Fruit fly (Drosophila melanogaster) whole organism: Measurements from ENCODE around the gene Cyp9f2.

Experiments
- CG8478 ChIP-seq: fragments of >200 bp; optimal IDR thresholded peaks from 2 replicates; lab custom pipeline; 2018; ENCODE audit warnings: inconsistent platforms
- Dll ChIP-seq: fragments of >200 bp; optimal IDR thresholded peaks from 2 replicates; lab custom pipeline; 2017
- EcR ChIP-seq, 2 experiments: fragments of >200 bp; optimal IDR thresholded peaks; 2 replicates each; lab custom pipeline; 2017; ENCODE audit warnings: missing biosample characterization in 2 of 2, missing genetic modification characterization in 2 of 2, missing genetic modification reagents in 2 of 2
- pan ChIP-seq: fragments of >200 bp; optimal IDR thresholded peaks from 2 replicates; lab custom pipeline; 2017
- psq ChIP-seq: fragments of >200 bp; optimal IDR thresholded peaks from 2 replicates; lab custom pipeline; 2017
- usp ChIP-seq: fragments of >200 bp; optimal IDR thresholded peaks from 2 replicates; lab custom pipeline; 2017; ENCODE audit warnings: missing biosample characterization, missing genetic modification characterization, mixed read lengths

Gene Cyp9f2

DNA sequence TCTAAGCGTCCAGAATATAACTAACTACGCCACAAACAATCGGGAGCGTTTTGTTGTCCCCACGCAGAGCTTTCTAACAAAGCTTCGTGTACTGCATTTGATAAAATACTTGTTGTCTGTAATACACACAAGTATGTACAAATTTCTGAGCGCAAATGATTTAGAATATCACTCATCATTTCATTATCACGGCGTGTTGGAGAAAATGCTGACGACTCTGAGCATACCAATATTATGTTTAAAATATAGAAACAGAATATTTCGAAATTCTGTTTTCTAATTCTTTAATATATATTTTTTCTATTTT lies at the start of gene Cyp9f2:
TSS of gene Cyp9f2 (minus strand) at position 101 of the 307 bp plus-strand sequence.
- TF ChIP-seq Dll (no peak), CG8478 (no peak), pan (no peak), EcR (GFP tag; optimal IDR thresholded peaks at IDR 0.05; lab: Kevin White, UChicago) (no peak), psq (no peak), usp (GFP tag; lab: Kevin White, UChicago) (no peak)

DNA sequence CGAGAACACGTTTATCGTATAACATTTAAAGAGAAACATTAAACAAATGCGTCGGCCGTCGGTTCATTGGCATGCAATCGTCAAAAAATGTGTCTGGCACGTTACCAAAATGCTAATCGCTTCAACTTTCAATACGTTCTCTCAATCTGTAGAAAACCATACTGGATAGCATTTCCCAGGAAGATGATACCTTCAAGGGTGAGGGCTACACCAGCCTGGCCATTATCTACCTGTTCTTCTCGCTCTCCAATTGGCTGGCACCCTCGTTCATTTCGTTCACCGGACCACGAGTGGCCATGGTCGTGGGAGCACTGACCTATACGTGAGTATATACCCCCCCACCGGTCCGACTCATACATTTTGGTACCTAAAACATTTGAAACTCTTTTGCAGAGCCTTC lies 48.7 kb upstream of the Cyp9f2 start:
- no peak for TF ChIP-seq psq
- no peak for TF ChIP-seq pan
- no peak for TF ChIP-seq CG8478
- no peak for TF ChIP-seq usp (GFP tag; lab: Kevin White, UChicago)
- TF ChIP-seq EcR (GFP tag; optimal IDR thresholded peaks at IDR 0.05; lab: Kevin White, UChicago): no peak
- TF ChIP-seq Dll: no peak

DNA sequence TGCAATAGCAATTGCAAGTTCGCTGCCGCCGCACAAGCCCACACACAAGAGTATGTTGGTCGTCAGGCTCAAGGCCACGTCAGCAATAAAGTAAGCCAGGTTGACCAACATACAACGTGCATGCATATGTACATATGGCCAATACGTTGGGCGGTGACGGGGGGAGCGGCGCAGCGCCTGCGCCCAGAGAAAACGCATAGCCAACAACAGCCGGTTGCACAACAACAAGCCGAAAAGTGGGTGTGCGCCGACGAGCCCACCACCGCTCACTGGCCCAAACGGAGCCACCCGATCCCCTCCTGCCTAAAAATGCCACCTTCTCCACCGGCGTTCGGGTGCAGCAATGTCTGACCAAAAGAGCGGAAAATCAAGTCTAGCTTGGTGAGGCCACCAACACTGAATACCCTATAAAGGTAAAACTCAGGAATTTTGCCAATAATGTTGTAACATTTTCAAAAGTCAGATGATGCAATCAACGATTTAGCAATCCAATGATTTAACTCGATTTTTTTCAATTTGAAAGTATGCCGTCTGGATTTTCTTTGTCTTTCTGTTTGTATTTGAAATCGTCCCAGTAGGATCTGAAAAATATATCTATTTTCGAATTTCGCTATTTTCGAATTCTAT lies 46.2 kb upstream of the Cyp9f2 start, which contains the start of gene CG5509:
TSS of gene CG5509 (plus strand) at position 577 of the 627 bp plus-strand sequence.
- TF ChIP-seq psq (no peak), CG8478 (no peak)

DNA sequence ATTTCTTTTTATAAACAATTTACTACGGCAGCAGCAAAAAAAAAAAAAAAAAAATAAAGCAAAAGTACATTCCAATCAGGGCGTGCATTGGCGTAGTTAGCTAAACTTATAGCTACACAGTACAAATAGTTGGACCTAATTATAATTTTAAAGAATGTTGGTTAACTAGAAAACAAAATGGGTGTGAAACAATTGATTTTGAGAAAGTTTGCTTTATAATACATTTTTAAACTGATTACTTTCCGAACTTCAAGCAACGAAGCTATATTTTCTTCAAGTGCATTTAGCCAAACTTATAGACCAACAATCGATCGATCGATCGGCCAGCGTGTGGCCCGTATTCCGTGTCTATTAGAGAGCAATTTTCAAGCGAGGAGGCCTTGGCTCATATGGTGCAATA lies 45.5 kb upstream of the Cyp9f2 start:
- no peak for TF ChIP-seq psq
- no peak for TF ChIP-seq usp (GFP tag; lab: Kevin White, UChicago)

DNA sequence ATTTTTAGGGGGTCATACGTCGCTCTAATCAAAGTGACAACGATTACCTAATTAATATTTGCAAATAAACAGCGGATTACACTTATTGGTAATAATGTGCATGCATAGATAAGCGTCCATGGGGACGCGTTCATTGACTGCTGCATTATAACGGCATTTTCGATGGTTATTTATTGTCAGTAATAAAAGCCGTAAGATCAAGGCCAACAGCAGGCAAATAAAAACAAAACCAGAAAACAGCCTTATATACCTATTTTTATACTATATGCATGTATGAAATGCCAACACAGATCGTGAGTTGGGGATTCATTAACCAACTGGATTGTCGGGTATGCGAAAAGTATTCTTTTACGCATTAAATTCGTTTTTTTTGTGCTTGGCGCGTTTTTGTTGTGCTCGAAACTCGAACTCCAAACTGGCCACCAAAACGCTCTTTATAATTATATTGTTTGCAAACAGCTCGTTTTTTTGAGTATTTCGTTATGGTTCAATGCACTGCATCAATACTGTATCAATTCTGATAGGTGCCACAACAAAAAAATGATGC lies 45.0 kb upstream of the Cyp9f2 start:
- TF ChIP-seq usp (GFP tag; lab: Kevin White, UChicago) (no peak), CG8478 (no peak), EcR (GFP tag; optimal IDR thresholded peaks at IDR 0.05; lab: Kevin White, UChicago) (no peak), Dll (no peak), psq (no peak)

DNA sequence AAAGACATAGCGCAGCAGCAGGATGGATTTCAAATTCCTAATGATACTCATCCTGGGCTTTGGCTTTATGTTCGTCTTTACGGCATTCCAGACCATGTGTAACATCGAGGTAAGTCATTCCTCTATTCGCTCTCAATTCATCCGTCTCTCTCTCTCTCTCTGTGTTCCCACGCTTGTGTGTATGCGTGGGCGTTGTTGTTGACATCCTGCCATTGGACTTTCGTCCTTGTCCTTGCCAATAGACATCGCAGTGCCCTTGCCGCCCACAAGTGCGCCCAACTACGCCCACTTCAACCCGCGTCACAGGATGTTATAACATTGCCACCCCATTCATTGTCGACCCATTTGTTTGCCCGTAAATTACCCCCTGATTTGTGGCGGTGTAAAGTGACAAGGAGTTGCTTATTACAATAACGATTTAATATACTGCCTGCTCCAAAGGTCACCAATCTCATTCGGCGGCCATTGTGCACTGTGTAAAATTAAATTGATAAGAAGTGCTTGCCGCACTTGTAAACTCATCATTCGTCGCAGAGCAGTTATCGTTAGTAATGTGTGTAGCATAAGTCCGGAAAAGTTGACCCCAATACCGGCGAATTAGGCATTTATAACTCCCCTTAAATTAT lies 43.9 kb upstream of the Cyp9f2 start:
- TF ChIP-seq CG8478: no peak
- TF ChIP-seq EcR (GFP tag; optimal IDR thresholded peaks at IDR 0.05; lab: Kevin White, UChicago): no peak
- no peak for TF ChIP-seq pan
- TF ChIP-seq psq: no peak
- no peak for TF ChIP-seq Dll
- no peak for TF ChIP-seq usp (GFP tag; lab: Kevin White, UChicago)

DNA sequence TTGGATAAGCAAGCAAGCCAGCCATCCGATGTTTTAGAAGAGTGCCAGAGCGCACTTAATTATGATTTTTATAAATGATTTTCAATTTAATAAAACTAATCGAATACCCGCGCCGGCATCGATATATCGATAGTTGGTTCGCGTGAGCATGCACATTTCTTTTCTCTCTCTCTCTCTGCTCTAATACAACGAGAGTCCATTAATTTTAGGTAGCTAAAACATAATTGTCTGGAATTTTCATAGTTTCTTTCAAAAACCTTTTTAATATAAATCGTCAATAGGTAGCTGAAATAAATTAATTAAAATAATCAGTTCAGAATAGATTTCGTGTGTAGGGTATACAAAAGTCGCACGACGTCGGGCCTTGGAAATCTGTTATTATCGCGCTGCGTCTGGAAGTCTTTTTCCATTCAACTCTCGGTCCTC lies 43.1 kb upstream of the Cyp9f2 start, which contains the start of gene CG18549:
TSS of gene CG18549 (plus strand) at position 408 of the 426 bp plus-strand sequence.
- no peak for TF ChIP-seq pan
- TF ChIP-seq Dll: no peak
- TF ChIP-seq EcR (GFP tag; optimal IDR thresholded peaks at IDR 0.05; lab: Kevin White, UChicago): no peak
- TF ChIP-seq usp (GFP tag; lab: Kevin White, UChicago): no peak
- TF ChIP-seq CG8478: no peak

DNA sequence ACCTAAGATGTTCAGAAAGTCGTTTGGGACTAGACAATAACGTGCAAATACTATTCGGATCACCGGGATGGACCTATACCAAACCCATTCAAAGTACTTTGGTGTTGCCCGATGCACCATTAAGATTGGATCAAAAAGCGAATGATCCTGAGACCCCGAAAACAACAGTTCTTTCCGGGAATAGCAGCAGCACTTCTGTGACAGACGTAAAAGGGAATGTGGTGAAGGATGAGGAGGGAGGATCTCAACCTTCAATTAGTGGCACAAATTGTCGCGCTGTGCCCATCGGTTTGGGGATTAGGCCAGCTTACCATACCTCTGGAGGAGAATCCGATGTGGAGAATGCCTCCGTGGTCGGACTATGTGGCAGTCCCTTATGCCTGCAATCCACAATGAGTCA lies 42.5 kb upstream of the Cyp9f2 start:
- TF ChIP-seq CG8478 (no peak), pan (no peak), usp (GFP tag; lab: Kevin White, UChicago) (no peak), Dll (no peak), EcR (GFP tag; optimal IDR thresholded peaks at IDR 0.05; lab: Kevin White, UChicago) (no peak), psq (no peak)

DNA sequence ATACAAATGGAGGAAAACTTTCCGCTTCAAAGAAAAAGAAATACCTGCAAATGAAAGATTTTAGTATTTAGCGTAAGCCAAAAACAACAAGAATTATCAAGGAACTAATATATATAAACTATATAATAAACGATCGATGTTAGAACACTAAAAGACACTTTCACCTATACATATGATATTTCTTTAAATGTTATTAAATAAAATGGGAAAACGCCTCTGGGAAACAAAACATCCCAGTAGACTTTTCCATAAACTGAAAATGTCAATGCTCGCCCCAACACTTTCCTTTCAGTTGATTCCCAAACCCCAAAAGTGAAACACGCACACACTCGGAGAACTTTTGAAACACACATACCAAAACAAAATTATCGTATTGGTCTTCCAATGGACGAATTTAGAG lies 41.5 kb upstream of the Cyp9f2 start, which contains the start of gene vrs:
TSS of gene vrs (plus strand) at position 301 of the 400 bp plus-strand sequence.
- TF ChIP-seq Dll (no peak), EcR (GFP tag; optimal IDR thresholded peaks at IDR 0.05; lab: Kevin White, UChicago) (no peak), usp (GFP tag; lab: Kevin White, UChicago) (no peak), psq (no peak), pan (no peak), CG8478 (no peak)

DNA sequence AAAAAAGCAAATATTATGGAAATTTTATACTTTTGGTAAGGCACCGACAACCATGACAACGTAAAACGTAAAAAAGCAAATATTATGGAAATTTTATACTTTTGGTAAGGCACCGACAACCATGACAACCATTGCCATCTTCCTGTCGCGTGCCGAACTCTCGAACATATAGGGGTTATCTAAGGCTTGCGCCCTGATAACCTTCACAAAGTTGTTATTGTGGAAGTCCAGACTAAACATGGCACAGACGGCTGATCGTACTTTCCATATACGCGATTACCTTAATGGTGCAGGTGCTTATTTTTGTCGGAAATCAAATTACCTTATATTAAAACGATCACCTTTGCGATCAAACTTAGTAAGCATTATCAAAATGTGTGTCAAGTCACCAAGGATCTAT lies 39.6 kb upstream of the Cyp9f2 start:
- TF ChIP-seq CG8478 (no peak), Dll (no peak), psq (no peak), usp (GFP tag; lab: Kevin White, UChicago) (no peak), EcR (GFP tag; optimal IDR thresholded peaks at IDR 0.05; lab: Kevin White, UChicago) (no peak), pan (no peak)

DNA sequence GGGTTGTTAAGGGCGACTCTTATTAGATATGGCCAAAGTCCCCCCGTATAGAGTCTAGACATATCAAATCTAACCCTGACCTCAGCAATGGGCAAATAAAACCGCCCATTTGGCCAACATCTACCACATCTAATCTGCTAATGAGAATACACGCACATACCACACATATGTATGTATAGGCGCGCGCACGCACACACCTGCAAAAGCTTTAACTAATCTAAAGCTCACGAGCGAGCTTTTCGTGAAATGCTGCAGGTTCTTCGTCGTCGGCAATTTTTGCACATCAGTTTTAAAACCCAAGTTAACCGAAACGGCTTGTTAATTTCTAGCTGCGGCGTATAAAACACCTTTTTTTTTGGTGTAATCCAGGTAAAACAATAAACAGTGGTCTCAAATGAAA lies 37.9 kb upstream of the Cyp9f2 start:
- TF ChIP-seq EcR (GFP tag; optimal IDR thresholded peaks at IDR 0.05; lab: Kevin White, UChicago) (no peak), usp (GFP tag; lab: Kevin White, UChicago) (no peak), psq (no peak), CG8478 (no peak), pan (no peak), Dll (no peak)

DNA sequence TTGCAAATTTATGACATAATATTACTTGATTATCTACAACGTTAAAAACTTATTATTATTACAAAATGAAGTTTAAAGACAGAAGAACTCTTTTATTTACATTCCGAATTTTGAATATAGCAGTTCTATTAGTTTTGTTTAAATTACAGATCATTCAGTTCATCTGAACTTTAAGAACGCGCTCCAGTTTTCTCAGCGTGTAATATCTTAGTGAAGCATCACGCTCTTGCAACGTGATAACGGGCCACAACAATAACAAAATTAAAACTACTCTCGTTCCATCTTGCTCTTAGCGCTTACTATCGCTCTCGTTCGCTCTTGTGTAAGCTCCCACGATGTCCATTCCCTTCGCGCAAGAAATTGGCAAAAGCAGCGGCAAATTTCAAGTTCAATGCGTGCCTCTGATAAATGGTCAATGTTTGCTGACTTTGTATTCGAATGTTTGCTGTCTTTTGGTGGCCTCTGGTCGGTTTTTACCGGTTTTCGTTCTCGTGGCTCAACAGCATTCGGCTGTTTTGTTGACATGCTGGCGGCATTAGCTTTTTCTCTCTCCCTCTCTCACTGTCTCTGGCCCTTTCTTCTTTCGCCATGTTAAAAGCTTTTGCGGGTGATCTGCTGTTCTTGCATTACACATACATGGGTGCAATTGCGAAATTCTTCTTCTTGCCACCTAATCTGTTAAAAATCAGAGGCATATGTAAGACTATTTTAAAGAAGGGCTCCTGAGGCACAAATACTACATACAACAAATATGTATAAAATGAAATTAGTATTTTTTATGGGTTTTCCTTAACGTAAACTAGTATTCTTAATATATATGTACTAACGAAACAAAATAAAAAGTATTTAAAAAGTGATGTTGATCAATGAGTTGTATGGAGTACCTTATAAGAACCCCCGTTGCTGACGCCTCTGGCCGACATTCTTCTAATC lies 37.0 kb upstream of the Cyp9f2 start:
- TF ChIP-seq CG8478 (peak; percentile 7), EcR (GFP tag; optimal IDR thresholded peaks at IDR 0.05; lab: Kevin White, UChicago) (no peak)
